Worm (Caenorhabditis elegans): Measurements from ENCODE around the gene ran-2.

The ran-2 gene

DNA sequence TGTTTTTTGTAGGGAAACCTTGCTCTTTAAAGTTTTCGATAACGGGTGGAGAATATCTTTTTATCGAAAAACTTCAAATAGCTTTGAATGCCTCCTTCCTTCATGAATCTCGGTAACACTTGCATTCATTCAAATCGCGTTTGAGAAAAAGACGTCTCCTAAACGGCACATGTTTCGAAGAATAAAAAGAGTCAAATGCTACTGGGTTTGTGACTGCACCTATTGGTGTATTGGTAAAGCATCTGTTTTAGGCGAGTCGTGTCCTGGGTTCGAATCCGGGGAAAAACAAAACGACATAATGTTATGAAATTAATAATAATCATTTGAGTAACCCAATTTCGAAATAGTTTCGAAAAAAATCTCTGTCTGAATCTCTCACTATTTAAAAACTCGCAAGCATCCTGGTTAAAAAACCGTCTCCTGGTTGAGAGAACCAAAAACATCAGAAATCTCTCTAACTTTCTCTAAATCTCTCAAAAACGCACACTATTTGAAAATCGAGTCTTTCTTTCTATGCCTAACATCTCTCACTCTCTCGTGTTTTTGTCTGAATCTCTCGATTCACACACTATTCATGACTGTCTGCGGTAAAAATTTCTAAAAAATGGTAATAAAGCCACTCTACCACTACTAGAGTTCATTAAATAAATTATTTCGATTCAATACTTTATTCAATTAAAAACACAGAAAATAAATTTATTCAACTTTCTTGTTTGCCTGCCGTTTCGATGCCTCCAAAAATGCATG lies 32.8 kb downstream of the ran-2 start:
- TF ChIP-seq madf-6 (GFP tag; IDR thresholded peaks at IDR 0.05) (peak; percentile 46; the same call in 1 of the 2 replicates), B0261.1 (tag; optimal IDR thresholded peaks at IDR 0.05) (peak; percentile 38), hmg-1.2 (GFP tag; IDR thresholded peaks at IDR 0.05) (peak; percentile 57), ztf-18 (tag; optimal IDR thresholded peaks at IDR 0.05) (peak; percentile 31), rpc-1 (optimal IDR thresholded peaks at IDR 0.05) (peak; percentile 23), rpc-1 (tag; optimal IDR thresholded peaks at IDR 0.05) (peak; percentile 66), tbp1 (GFP tag; optimal IDR thresholded peaks at IDR 0.05) (peak; percentile 14), lin-26 (GFP tag; IDR thresholded peaks at IDR 0.05) (peak; percentile 44; the same call in 1 of the 2 replicates)

ce11 chrIII:7969121-7969520 lies 35.8 kb downstream of the ran-2 start, which contains the start of the genes F54H12.8 and F54H12.7:
Gene F54H12.8, minus strand, starts transcription at chrIII:7969221.
Gene F54H12.7, plus strand, starts transcription at chrIII:7969349.
- no peak for TF ChIP-seq nfya-1 (tag; optimal IDR thresholded peaks at IDR 0.05; ENCODE audit: borderline replicate concordance, insufficient read depth)

DNA sequence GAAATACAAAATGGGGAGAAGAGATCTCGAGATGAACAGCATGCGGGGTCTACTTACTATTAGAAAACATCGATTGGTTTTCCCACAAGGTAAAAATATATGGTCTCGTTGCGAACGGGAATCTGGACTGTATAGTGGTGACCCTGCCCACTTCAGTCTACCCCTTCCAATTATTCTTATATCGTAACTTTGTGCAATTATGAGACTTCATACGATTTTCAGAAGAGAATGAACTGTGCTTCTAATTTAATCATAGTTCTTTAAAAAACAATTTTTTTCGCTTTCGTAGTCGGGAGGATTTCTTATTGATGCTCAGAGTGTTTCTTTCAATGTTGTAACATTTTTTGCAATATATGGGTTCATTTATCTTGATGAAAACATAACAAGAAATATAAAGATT lies 38.7 kb downstream of the ran-2 start, which contains the start of gene F54H12.5:
Gene F54H12.5, minus strand, starts transcription at position 101 of the 400 bp plus-strand sequence.
- TF ChIP-seq mcd-1 (GFP tag; IDR thresholded peaks at IDR 0.05) (no peak), fkh-3 (tag; optimal IDR thresholded peaks at IDR 0.05) (no peak), madf-3 (GFP tag; IDR thresholded peaks at IDR 0.05) (0 out of 2 replicates have a peak, but pooled peaks have one; percentile 45), madf-6 (GFP tag; IDR thresholded peaks at IDR 0.05) (peak; percentile 39; the same call in 1 of the 2 replicates), F49E8.2 (tag; optimal IDR thresholded peaks at IDR 0.05; ENCODE audit: insufficient read depth) (peak; percentile 10), unc-130 (GFP tag; optimal IDR thresholded peaks at IDR 0.05) (no peak), ztf-18 (tag; optimal IDR thresholded peaks at IDR 0.05) (no peak), sptf-2 (GFP tag; optimal IDR thresholded peaks at IDR 0.05) (no peak), athp-1 (tag; optimal IDR thresholded peaks at IDR 0.05) (no peak), Y53G8AR.9 (GFP tag; conservative IDR thresholded peaks at IDR 0.05) (0 out of 2 replicates have a peak, but pooled peaks have one; percentile 36), D2030.7 (GFP tag; IDR thresholded peaks at IDR 0.05) (no peak), Y53F4B.3 (GFP tag; IDR thresholded peaks at IDR 0.05) (no peak), ama-1 (optimal IDR thresholded peaks at IDR 0.05) (no peak), ama-1 (GFP tag; optimal IDR thresholded peaks at IDR 0.05) (peak in 1 of 2 experiments; percentile 15), tbx-9 (tag; optimal IDR thresholded peaks at IDR 0.05; ENCODE audit: borderline replicate concordance) (no peak), Y56A3A.18 (GFP tag; IDR thresholded peaks at IDR 0.05) (0 out of 2 replicates have a peak, but pooled peaks have one; percentile 48), ceh-79 (tag; optimal IDR thresholded peaks at IDR 0.05) (no peak), dpl-1 (GFP tag; optimal IDR thresholded peaks at IDR 0.05) (no peak), lin-26 (GFP tag; IDR thresholded peaks at IDR 0.05) (no peak), ekl-4 (GFP tag; IDR thresholded peaks at IDR 0.05) (0 out of 2 replicates have a peak, but pooled peaks have one; percentile 52), F33H1.4 (GFP tag; IDR thresholded peaks at IDR 0.05) (no peak), F23B12.7 (tag; optimal IDR thresholded peaks at IDR 0.05; ENCODE audit: insufficient read depth) (no peak), ztf-22 (GFP tag; optimal IDR thresholded peaks at IDR 0.05) (no peak), snpc-3.4 (tag; optimal IDR thresholded peaks at IDR 0.05) (peak; percentile 21), F55B11.4 (tag; optimal IDR thresholded peaks at IDR 0.05; ENCODE audit: borderline replicate concordance, insufficient read depth) (no peak), hrde-1 (tag; optimal IDR thresholded peaks at IDR 0.05; ENCODE audit: borderline replicate concordance) (peak; percentile 31), Y79H2A.3 (GFP tag; conservative IDR thresholded peaks at IDR 0.05) (no peak), lin-35 (GFP tag; optimal IDR thresholded peaks at IDR 0.05) (no peak), F10E7.11 (tag; optimal IDR thresholded peaks at IDR 0.05) (no peak), chd-7 (tag; optimal IDR thresholded peaks at IDR 0.05) (no peak), F37B4.10 (GFP tag; IDR thresholded peaks at IDR 0.05) (no peak)
